Fruit fly (Drosophila melanogaster) Kc167 (cell line): ENCODE measurements around the gene CG46521.
"Not testable (repeated sequence)": the region's sequence is repeated elsewhere in the genome, so short reads cannot be mapped to it uniquely, and the experiment has no call there.

Experiments
- psq ChIP-seq: fragments of >200 bp; optimal IDR thresholded peaks from 2 replicates; lab custom pipeline; 2017; ENCODE audit warnings: missing external identifiers
- ttk ChIP-seq: sonication (Bioruptor generic); optimal IDR thresholded peaks from 2 replicates; lab custom pipeline; 2017; ENCODE audit warnings: missing external identifiers

DNA sequence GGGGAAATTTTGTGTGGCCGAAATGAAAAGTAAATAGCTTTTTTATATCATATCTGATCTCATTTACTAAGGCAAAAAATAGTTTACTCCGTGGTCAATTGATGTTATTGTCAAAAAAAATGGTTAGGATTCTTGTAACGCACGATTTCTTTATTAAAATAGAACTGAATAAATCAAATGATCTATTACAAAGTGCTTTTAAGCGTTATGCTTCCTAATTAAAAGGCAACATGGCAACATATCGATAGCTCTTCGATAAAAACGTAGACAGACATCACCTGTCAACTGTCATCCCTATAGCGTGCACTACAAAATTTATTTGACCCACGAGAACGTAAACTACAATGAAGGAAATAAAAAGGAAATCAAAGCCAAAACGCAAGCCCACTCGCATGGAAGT, 39.5 kb upstream of the CG46521 start, which contains the start of gene CG46515:
- TF ChIP-seq psq, ttk (lab: Kevin White, UChicago): not testable (repeated sequence)
